Fruit fly (Drosophila melanogaster) whole organism, embryonic: ENCODE measurements around the gene tinc.

Experiments
- Atf-2 ChIP-seq: fragments of 200-800 bp; sonication (Bioruptor generic); optimal IDR thresholded peaks from 2 replicates; lab custom pipeline; 2016; ENCODE audit warnings: missing biosample characterization, missing genetic modification characterization
- B-H1 ChIP-seq: fragments of 200-800 bp; sonication (Bioruptor generic); IDR thresholded peaks from 3 replicates; pipeline ENCODE4 v1.3.6; 2022; ENCODE audit warnings: missing biosample characterization, missing genetic modification characterization
- CG10979 ChIP-seq: fragments of 200-800 bp; sonication (Bioruptor generic); optimal IDR thresholded peaks from 2 replicates; lab custom pipeline; 2018; ENCODE audit warnings: missing biosample characterization, mild to moderate bottlenecking, missing genetic modification characterization, moderate library complexity
- CG12236 ChIP-seq: fragments of 200-800 bp; sonication (Bioruptor generic); optimal IDR thresholded peaks from 2 replicates; lab custom pipeline; 2016; ENCODE audit warnings: missing biosample characterization, missing genetic modification characterization
- CG13424 ChIP-seq: fragments of 200-800 bp; sonication (Bioruptor generic); optimal IDR thresholded peaks from 2 replicates; lab custom pipeline; 2019; ENCODE audit warnings: missing biosample characterization, mild to moderate bottlenecking, missing genetic modification characterization, moderate library complexity
- CG14441 ChIP-seq: fragments of 200-800 bp; sonication (Bioruptor generic); IDR thresholded peaks from 2 replicates; pipeline ENCODE4 v1.3.6; 2022; ENCODE audit warnings: missing biosample characterization, missing genetic modification characterization
- CG17359 ChIP-seq: fragments of 200-800 bp; sonication (Bioruptor generic); optimal IDR thresholded peaks from 3 replicates; lab custom pipeline; 2018; ENCODE audit warnings: missing biosample characterization, mild to moderate bottlenecking, missing genetic modification characterization, moderate library complexity
- CG17361 ChIP-seq: fragments of 200-800 bp; sonication (Bioruptor generic); IDR thresholded peaks from 3 replicates; pipeline ENCODE4 v1.3.6; 2022; ENCODE audit warnings: missing biosample characterization, missing genetic modification characterization
- CG17385 ChIP-seq: fragments of 200-800 bp; sonication (Bioruptor generic); optimal IDR thresholded peaks from 3 replicates; lab custom pipeline; 2018; ENCODE audit warnings: missing biosample characterization, mild to moderate bottlenecking, missing genetic modification characterization
- CG17568 ChIP-seq: fragments of 200-800 bp; sonication (Bioruptor generic); optimal IDR thresholded peaks from 2 replicates; lab custom pipeline; 2018; ENCODE audit warnings: missing biosample characterization, mild to moderate bottlenecking, missing genetic modification characterization, moderate library complexity
- CG17802 ChIP-seq: fragments of 200-800 bp; sonication (Bioruptor generic); optimal IDR thresholded peaks from 2 replicates; lab custom pipeline; 2018; ENCODE audit warnings: missing biosample characterization, mild to moderate bottlenecking, missing genetic modification characterization, moderate library complexity
- CG30020 ChIP-seq: fragments of 200-800 bp; optimal IDR thresholded peaks from 2 replicates; lab custom pipeline; 2019; ENCODE audit warnings: missing biosample characterization, mild to moderate bottlenecking, missing genetic modification characterization, moderate library complexity
- CG31388 ChIP-seq: fragments of 200-800 bp; sonication (Bioruptor generic); optimal IDR thresholded peaks from 2 replicates; lab custom pipeline; 2016; ENCODE audit warnings: missing biosample characterization, missing genetic modification characterization
- CG31441 ChIP-seq: fragments of 200-800 bp; sonication (Bioruptor generic); IDR thresholded peaks from 2 replicates; pipeline ENCODE4 v1.3.6; 2022; ENCODE audit warnings: missing biosample characterization, missing genetic modification characterization
- CG3163 ChIP-seq: fragments of 200-800 bp; sonication (Bioruptor generic); optimal IDR thresholded peaks from 3 replicates; lab custom pipeline; 2016; ENCODE audit warnings: missing biosample characterization, missing genetic modification characterization
- CG3838 ChIP-seq: fragments of 200-800 bp; sonication (Bioruptor generic); optimal IDR thresholded peaks from 3 replicates; lab custom pipeline; 2016; ENCODE audit warnings: missing biosample characterization, missing genetic modification characterization
- CG5953 ChIP-seq: fragments of 200-800 bp; sonication (Bioruptor generic); IDR thresholded peaks from 2 replicates; pipeline ENCODE4 v1.3.6; 2022; ENCODE audit warnings: missing biosample characterization, missing genetic modification characterization
- CG6765 ChIP-seq: fragments of 200-800 bp; sonication (Bioruptor generic); optimal IDR thresholded peaks from 3 replicates; lab custom pipeline; 2017; ENCODE audit warnings: missing biosample characterization, mild to moderate bottlenecking, missing genetic modification characterization
- CG8290 ChIP-seq, 3 experiments: fragments of 200-800 bp; sonication (Bioruptor generic); optimal IDR thresholded peaks; 2 replicates each; lab custom pipeline; 2016 to 2019; ENCODE audit warnings: missing biosample characterization in 3 of 3, missing genetic modification characterization in 3 of 3, mild to moderate bottlenecking in 2 of 3, moderate library complexity in 1 of 3
- CG9817 ChIP-seq: fragments of 200-800 bp; sonication (Bioruptor generic); optimal IDR thresholded peaks from 2 replicates; lab custom pipeline; 2018; ENCODE audit warnings: missing biosample characterization, mild to moderate bottlenecking, missing genetic modification characterization, moderate library complexity
- Chrac-16 ChIP-seq: fragments of 200-800 bp; sonication (Bioruptor generic); optimal IDR thresholded peaks from 3 replicates; lab custom pipeline; 2016; ENCODE audit warnings: missing biosample characterization, missing genetic modification characterization
- E2f1 ChIP-seq: fragments of 200-800 bp; sonication (Bioruptor generic); IDR thresholded peaks from 2 replicates; pipeline ENCODE4 v1.3.6; 2022; ENCODE audit warnings: missing biosample characterization, missing genetic modification characterization
- GATAe ChIP-seq: fragments of 200-800 bp; sonication (Bioruptor generic); conservative IDR thresholded peaks from 2 replicates; pipeline ENCODE4 v1.3.6; 2022; ENCODE audit warnings: missing biosample characterization, missing genetic modification characterization
- H15 ChIP-seq: fragments of 200-800 bp; sonication (Bioruptor generic); IDR thresholded peaks from 3 replicates; pipeline ENCODE4 v1.3.6; 2022; ENCODE audit warnings: missing biosample characterization, missing genetic modification characterization
- HLHmδ ChIP-seq: fragments of 200-800 bp; sonication (Bioruptor generic); optimal IDR thresholded peaks from 2 replicates; lab custom pipeline; 2018; ENCODE audit warnings: missing biosample characterization, mild to moderate bottlenecking, missing genetic modification characterization, moderate library complexity
- Hey ChIP-seq: fragments of 200-800 bp; sonication (Bioruptor generic); optimal IDR thresholded peaks from 3 replicates; lab custom pipeline; 2018; ENCODE audit warnings: missing biosample characterization, mild to moderate bottlenecking, missing genetic modification characterization
- Lhr ChIP-seq: fragments of 200-800 bp; sonication (Bioruptor generic); optimal IDR thresholded peaks from 3 replicates; lab custom pipeline; 2017; ENCODE audit warnings: mild to moderate bottlenecking, missing biosample characterization, missing genetic modification reagents, missing genetic modification characterization
- Mrtf ChIP-seq: fragments of 200-800 bp; sonication (Bioruptor generic); IDR thresholded peaks from 3 replicates; pipeline ENCODE4 v1.3.6; 2022; ENCODE audit warnings: missing biosample characterization, missing genetic modification characterization
- Oli ChIP-seq: fragments of 200-800 bp; sonication (Bioruptor generic); optimal IDR thresholded peaks from 2 replicates; lab custom pipeline; 2018; ENCODE audit warnings: missing biosample characterization, mild to moderate bottlenecking, missing genetic modification characterization, moderate library complexity
- Rfx ChIP-seq: fragments of 200-800 bp; sonication (Bioruptor generic); IDR thresholded peaks from 2 replicates; pipeline ENCODE4 v1.3.6; 2022; ENCODE audit warnings: missing biosample characterization, missing genetic modification characterization
- Side ChIP-seq: fragments of 200-800 bp; sonication (Bioruptor generic); optimal IDR thresholded peaks from 2 replicates; lab custom pipeline; 2016; ENCODE audit warnings: missing biosample characterization, missing genetic modification characterization
- Sox100B ChIP-seq: fragments of 200-800 bp; sonication (Bioruptor generic); optimal IDR thresholded peaks from 3 replicates; lab custom pipeline; 2018; ENCODE audit warnings: missing biosample characterization, mild to moderate bottlenecking, missing genetic modification characterization
- Sox102F ChIP-seq: fragments of 200-800 bp; sonication (Bioruptor generic); optimal IDR thresholded peaks from 2 replicates; lab custom pipeline; 2018; ENCODE audit warnings: missing biosample characterization, mild to moderate bottlenecking, missing genetic modification characterization, moderate library complexity
- bowl ChIP-seq: fragments of 200-800 bp; sonication (Bioruptor generic); IDR thresholded peaks from 2 replicates; pipeline ENCODE4 v1.3.6; 2022; ENCODE audit warnings: missing biosample characterization, missing genetic modification characterization
- cato ChIP-seq: fragments of 200-800 bp; sonication (Bioruptor generic); optimal IDR thresholded peaks from 2 replicates; lab custom pipeline; 2016; ENCODE audit warnings: missing biosample characterization, missing genetic modification characterization, borderline replicate concordance
- ci ChIP-seq: fragments of 200-800 bp; sonication (Bioruptor generic); IDR thresholded peaks from 3 replicates; pipeline ENCODE4 v1.3.6; 2022; ENCODE audit warnings: missing biosample characterization, missing genetic modification characterization
- corto ChIP-seq: fragments of 200-800 bp; sonication (Bioruptor generic); optimal IDR thresholded peaks from 2 replicates; lab custom pipeline; 2016; ENCODE audit warnings: missing biosample characterization, mild to moderate bottlenecking, missing genetic modification characterization, moderate library complexity
- crol ChIP-seq: fragments of 200-800 bp; sonication (Bioruptor generic); IDR thresholded peaks from 2 replicates; pipeline ENCODE4 v1.3.6; 2022; ENCODE audit warnings: missing biosample characterization, missing genetic modification characterization
- dmrt99B ChIP-seq: fragments of 200-800 bp; sonication (Bioruptor generic); optimal IDR thresholded peaks from 2 replicates; lab custom pipeline; 2018; ENCODE audit warnings: missing biosample characterization, mild to moderate bottlenecking, missing genetic modification characterization, moderate library complexity
- dysf ChIP-seq: fragments of 200-800 bp; sonication (Bioruptor generic); IDR thresholded peaks from 3 replicates; pipeline ENCODE4 v1.3.6; 2022; ENCODE audit warnings: missing biosample characterization, missing genetic modification characterization
- fd102C ChIP-seq: fragments of 200-800 bp; sonication (Bioruptor generic); optimal IDR thresholded peaks from 2 replicates; lab custom pipeline; 2018; ENCODE audit warnings: missing biosample characterization, mild to moderate bottlenecking, missing genetic modification characterization, moderate library complexity
- ftz-f1 ChIP-seq: fragments of 200-800 bp; sonication (Bioruptor generic); optimal IDR thresholded peaks from 2 replicates; lab custom pipeline; 2016; ENCODE audit warnings: missing biosample characterization, missing genetic modification characterization
- pita ChIP-seq: fragments of 200-800 bp; sonication (Bioruptor generic); optimal IDR thresholded peaks from 2 replicates; lab custom pipeline; 2017; ENCODE audit warnings: missing biosample characterization, mild to moderate bottlenecking, missing genetic modification characterization
- repo ChIP-seq: fragments of 200-800 bp; sonication (Bioruptor generic); optimal IDR thresholded peaks from 2 replicates; lab custom pipeline; 2016; ENCODE audit warnings: missing biosample characterization, missing genetic modification characterization
- row ChIP-seq: fragments of 200-800 bp; sonication (Bioruptor generic); IDR thresholded peaks from 3 replicates; pipeline ENCODE4 v1.3.6; 2022; ENCODE audit warnings: missing biosample characterization, missing genetic modification characterization
- schlank ChIP-seq: fragments of 200-800 bp; sonication (Bioruptor generic); optimal IDR thresholded peaks from 2 replicates; lab custom pipeline; 2018; ENCODE audit warnings: missing biosample characterization, mild to moderate bottlenecking, missing genetic modification characterization
- scrt ChIP-seq: fragments of 200-800 bp; sonication (Bioruptor generic); optimal IDR thresholded peaks from 2 replicates; lab custom pipeline; 2018; ENCODE audit warnings: missing biosample characterization, mild to moderate bottlenecking, missing genetic modification characterization, moderate library complexity
- slou ChIP-seq: fragments of 200-800 bp; sonication (Bioruptor generic); optimal IDR thresholded peaks from 3 replicates; lab custom pipeline; 2016; ENCODE audit warnings: missing biosample characterization, missing genetic modification characterization
- slp2 ChIP-seq: fragments of 200-800 bp; sonication (Bioruptor generic); optimal IDR thresholded peaks from 2 replicates; lab custom pipeline; 2016; ENCODE audit warnings: missing biosample characterization, missing genetic modification characterization
- trem ChIP-seq: fragments of 200-800 bp; optimal IDR thresholded peaks from 3 replicates; lab custom pipeline; 2019; ENCODE audit warnings: missing biosample characterization, mild to moderate bottlenecking, missing genetic modification characterization, moderate library complexity
- wek ChIP-seq: fragments of 200-800 bp; sonication (Bioruptor generic); optimal IDR thresholded peaks from 3 replicates; lab custom pipeline; 2018; ENCODE audit warnings: missing biosample characterization, mild to moderate bottlenecking, missing genetic modification characterization, moderate library complexity

tinc gene

DNA sequence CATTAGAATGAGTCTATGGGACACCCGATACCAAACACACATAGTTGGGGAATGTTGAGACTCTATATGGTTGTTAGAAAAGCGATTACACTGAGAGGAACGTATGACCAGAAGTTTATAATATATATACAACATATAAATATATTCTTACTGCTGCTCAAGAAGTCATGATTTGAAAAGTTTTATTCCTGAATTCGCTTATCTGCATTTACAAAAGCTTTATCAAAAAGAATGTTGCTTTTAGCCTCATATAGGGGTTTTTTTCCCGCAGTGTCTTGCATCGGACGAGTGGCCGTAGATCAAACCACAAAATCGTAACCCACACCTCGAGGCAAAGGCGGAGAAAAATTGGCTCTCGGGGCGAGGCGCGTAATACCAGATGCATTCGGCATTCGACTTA lies 23.6 kb upstream of the tinc start (continued):
- peak; percentile 12; the same call in 1 of the 3 replicates for TF ChIP-seq CG17361 (GFP tag; lab: Robert Waterston, UW)
- no peak for TF ChIP-seq E2f1 (GFP tag; lab: Robert Waterston, UW)
- no peak for TF ChIP-seq CG30020
- TF ChIP-seq GATAe (GFP tag; lab: Robert Waterston, UW): no peak
- TF ChIP-seq dysf (GFP tag; lab: Robert Waterston, UW): 0 out of 3 replicates have a peak, but pooled peaks have one; percentile 35
- TF ChIP-seq CG5953: no peak
- TF ChIP-seq CG17359 (tag; lab: Kevin White, UChicago): peak; percentile 13
- no peak for TF ChIP-seq Rfx (GFP tag; lab: Robert Waterston, UW)
- TF ChIP-seq Sox102F (GFP tag; lab: Kevin White, UChicago): peak; percentile 17
- peak; percentile 37; the same call in 1 of the 2 replicates for TF ChIP-seq CG31441 (GFP tag; lab: Robert Waterston, UW)
- peak; percentile 1 for TF ChIP-seq trem (tag; lab: Kevin White, UChicago)
- TF ChIP-seq CG9817 (tag; lab: Kevin White, UChicago): no peak
- TF ChIP-seq CG31388 (GFP tag; lab: Kevin White, UChicago): no peak
- TF ChIP-seq CG14441 (GFP tag; lab: Robert Waterston, UW): peak; percentile 18; the same call in 1 of the 2 replicates
- no peak for TF ChIP-seq Atf-2 (GFP tag; lab: Kevin White, UChicago)
- no peak for TF ChIP-seq pita
- TF ChIP-seq dmrt99B (tag; lab: Kevin White, UChicago): peak; percentile 4
- no peak for TF ChIP-seq B-H1 (GFP tag; lab: Robert Waterston, UW)
- no peak for TF ChIP-seq wek (GFP tag; lab: Kevin White, UChicago)
- no peak for TF ChIP-seq CG17385
- TF ChIP-seq CG8290 (GFP tag; optimal IDR thresholded peaks at IDR 0.05; lab: Kevin White, UChicago): no peak
- TF ChIP-seq CG8290 (tag; optimal IDR thresholded peaks at IDR 0.05; lab: Kevin White, UChicago): no peak
- TF ChIP-seq CG3163 (GFP tag; lab: Kevin White, UChicago): no peak
- no peak for TF ChIP-seq corto (GFP tag; lab: Kevin White, UChicago)
- no peak for TF ChIP-seq Mrtf (GFP tag; lab: Robert Waterston, UW)
- TF ChIP-seq HLHmδ: no peak
- no peak for TF ChIP-seq Chrac-16 (GFP tag; lab: Kevin White, UChicago)
- TF ChIP-seq Side: no peak
- TF ChIP-seq ftz-f1: no peak
- TF ChIP-seq CG12236 (GFP tag; lab: Kevin White, UChicago): no peak
- TF ChIP-seq slp2: no peak
- TF ChIP-seq CG17568 (GFP tag; lab: Kevin White, UChicago): no peak
- TF ChIP-seq CG3838: no peak
- TF ChIP-seq Oli (tag; lab: Kevin White, UChicago): no peak
- no peak for TF ChIP-seq scrt
- no peak for TF ChIP-seq Hey (tag; lab: Kevin White, UChicago)
- peak; percentile 52 for TF ChIP-seq CG10979 (tag; lab: Kevin White, UChicago)
- TF ChIP-seq CG17802 (tag; lab: Kevin White, UChicago): peak; percentile 37
- peak; percentile 61; the same call in 1 of the 3 replicates for TF ChIP-seq ci (GFP tag; lab: Robert Waterston, UW)
- no peak for TF ChIP-seq Lhr (GFP tag; lab: Kevin White, UChicago)
- no peak for TF ChIP-seq fd102C
- no peak for TF ChIP-seq slou
- TF ChIP-seq CG6765 (GFP tag; lab: Kevin White, UChicago): no peak
- no peak for TF ChIP-seq Sox100B (GFP tag; lab: Kevin White, UChicago)
- no peak for TF ChIP-seq schlank (tag; lab: Kevin White, UChicago)
- no peak for TF ChIP-seq H15
- TF ChIP-seq crol (GFP tag; lab: Robert Waterston, UW): no peak
- no peak for TF ChIP-seq repo (GFP tag; lab: Kevin White, UChicago)
- no peak for TF ChIP-seq row (GFP tag; lab: Robert Waterston, UW)
- no peak for TF ChIP-seq CG13424 (tag; lab: Kevin White, UChicago)
- TF ChIP-seq cato: no peak
- TF ChIP-seq bowl: no peak
